Worm (Caenorhabditis elegans): ENCODE measurements around the gene R102.8.
A peak's percentile ranks its signal among the peaks of the same experiment; 100 is the strongest.

R102.8 gene

ce11 chrIV:10706090-10706489 lies 16.1 kb upstream of the R102.8 start, which contains the start of gene R102.6:
TSS of gene R102.6 (minus strand) at chrIV:10706190.
- no peak for TF ChIP-seq egl-44 (GFP tag; IDR thresholded peaks at IDR 0.05)
- TF ChIP-seq rcor-1 (GFP tag; IDR thresholded peaks at IDR 0.05), result no peak
- TF ChIP-seq lin-40 (tag; optimal IDR thresholded peaks at IDR 0.05), result no peak
- no peak for TF ChIP-seq bed-1 (GFP tag; IDR thresholded peaks at IDR 0.05)
- no peak for TF ChIP-seq unc-130 (GFP tag; optimal IDR thresholded peaks at IDR 0.05)
- TF ChIP-seq tbp1 (GFP tag; optimal IDR thresholded peaks at IDR 0.05), result no peak
- TF ChIP-seq F10E7.11 (tag; optimal IDR thresholded peaks at IDR 0.05), result no peak
- TF ChIP-seq egl-18 (GFP tag; IDR thresholded peaks at IDR 0.05), result no peak
- TF ChIP-seq K12H6.12 (tag; optimal IDR thresholded peaks at IDR 0.05), result no peak
- no peak for TF ChIP-seq ztf-18 (tag; optimal IDR thresholded peaks at IDR 0.05)
- no peak for TF ChIP-seq nhr-179 (tag; optimal IDR thresholded peaks at IDR 0.05)
- TF ChIP-seq atf-7 (tag; optimal IDR thresholded peaks at IDR 0.05), result no peak
- TF ChIP-seq nhr-27 (tag; optimal IDR thresholded peaks at IDR 0.05), result no peak

ce11 chrIV:10705176-10705575 lies 15.1 kb upstream of the R102.8 start, which contains the start of gene R102.10:
TSS of gene R102.10 (plus strand) at chrIV:10705476.
- no peak for TF ChIP-seq D2030.7 (GFP tag; IDR thresholded peaks at IDR 0.05)
- TF ChIP-seq rec-8 (tag; optimal IDR thresholded peaks at IDR 0.05), result no peak
- no peak for TF ChIP-seq hsf-1 (GFP tag; IDR thresholded peaks at IDR 0.05)
- no peak for TF ChIP-seq dox-1 (GFP tag; IDR thresholded peaks at IDR 0.05)
- no peak for TF ChIP-seq zfh-2 (GFP tag; conservative IDR thresholded peaks at IDR 0.05)
- no peak for TF ChIP-seq egl-44 (GFP tag; IDR thresholded peaks at IDR 0.05)

- TF ChIP-seq somi-1 (GFP tag; optimal IDR thresholded peaks at IDR 0.05) (peak; percentile 5), nhr-179 (tag; optimal IDR thresholded peaks at IDR 0.05) (no peak), nhr-120 (GFP tag; IDR thresholded peaks at IDR 0.05) (no peak)
Observed at ce11 chrIV:10701866-10702458, 11.9 kb upstream of the R102.8 start.

- TF ChIP-seq snpc-4 (GFP tag; optimal IDR thresholded peaks at IDR 0.05) (no peak), snpc-4 (tag; optimal IDR thresholded peaks at IDR 0.05) (no peak), Y67H2A.10 (GFP tag; conservative IDR thresholded peaks at IDR 0.05) (no peak), B0336.3 (GFP tag; IDR thresholded peaks at IDR 0.05) (no peak), ztf-3 (GFP tag; optimal IDR thresholded peaks at IDR 0.05) (no peak)
Observed at ce11 chrIV:10699660-10700059, 9.6 kb upstream of the R102.8 start, which contains the start of gene R102.11. TSS of gene R102.11 (minus strand) at chrIV:10699760.

ce11 chrIV:10699000-10699399 lies 9.0 kb upstream of the R102.8 start:
- TF ChIP-seq zfh-2 (GFP tag; conservative IDR thresholded peaks at IDR 0.05), result no peak
- no peak for TF ChIP-seq nhr-80 (tag; optimal IDR thresholded peaks at IDR 0.05)
- no peak for TF ChIP-seq F39B2.1 (GFP tag; IDR thresholded peaks at IDR 0.05)
- TF ChIP-seq ztf-22 (GFP tag; optimal IDR thresholded peaks at IDR 0.05), result no peak
- no peak for TF ChIP-seq F22D6.2 (tag; optimal IDR thresholded peaks at IDR 0.05)
- TF ChIP-seq attf-3 (GFP tag; conservative IDR thresholded peaks at IDR 0.05), result no peak
- TF ChIP-seq F49E8.2 (tag; optimal IDR thresholded peaks at IDR 0.05; ENCODE audit: insufficient read depth), result no peak

All from whole organism, young adult.